Worm (Caenorhabditis elegans) whole organism, L2 larva: ENCODE measurements around the gene srv-14.

Experiments used
- F13H6.1 ChIP-seq: sonication (generic microtip); optimal IDR thresholded peaks from 2 replicates; lab custom pipeline; 2016; ENCODE audit warnings: missing genetic modification characterization, missing compliant biosample characterization
- R02D3.7 ChIP-seq: fragments of 150-350 bp; optimal IDR thresholded peaks from 2 replicates; lab custom pipeline; 2014; ENCODE audit warnings: missing biosample characterization, missing genetic modification characterization
- Y55F3AM.14 ChIP-seq: fragments of 200-800 bp; sonication (Bioruptor generic); optimal IDR thresholded peaks from 2 replicates; lab custom pipeline; 2018; ENCODE audit warnings: mild to moderate bottlenecking, missing genetic modification characterization, missing compliant biosample characterization
- ZK546.5 ChIP-seq: sonication (generic microtip); optimal IDR thresholded peaks from 2 replicates; lab custom pipeline; 2017; ENCODE audit warnings: missing biosample characterization, missing genetic modification characterization
- alr-1 ChIP-seq: fragments of 150-350 bp; optimal IDR thresholded peaks from 2 replicates; lab custom pipeline; 2014; ENCODE audit warnings: missing biosample characterization, missing genetic modification characterization
- aly-2 ChIP-seq: fragments of 150-350 bp; optimal IDR thresholded peaks from 2 replicates; lab custom pipeline; 2014; ENCODE audit warnings: missing biosample characterization, missing genetic modification characterization
- ama-1 ChIP-seq: fragments of 150-350 bp; optimal IDR thresholded peaks from 2 replicates; lab custom pipeline; 2018; ENCODE audit warnings: inconsistent platforms
- blmp-1 ChIP-seq: sonication (generic microtip); optimal IDR thresholded peaks from 2 replicates; lab custom pipeline; 2017; ENCODE audit warnings: missing genetic modification characterization, mild to moderate bottlenecking, missing compliant biosample characterization, antibody characterized with exemption, moderate library complexity; ENCODE audit not compliant: insufficient read depth
- ceh-16 ChIP-seq: fragments of 150-350 bp; optimal IDR thresholded peaks from 2 replicates; lab custom pipeline; 2014; ENCODE audit warnings: missing biosample characterization, missing genetic modification characterization
- egl-27 ChIP-seq: sonication (generic microtip); optimal IDR thresholded peaks from 3 replicates; lab custom pipeline; 2017; ENCODE audit warnings: missing biosample characterization, missing genetic modification reagents, missing genetic modification characterization
- elt-1 ChIP-seq: fragments of 150-350 bp; optimal IDR thresholded peaks from 2 replicates; lab custom pipeline; 2014; ENCODE audit warnings: missing biosample characterization, missing genetic modification characterization
- elt-3 ChIP-seq: sonication (generic microtip); optimal IDR thresholded peaks from 2 replicates; lab custom pipeline; 2017; ENCODE audit warnings: missing biosample characterization, missing genetic modification characterization
- gmeb-1 ChIP-seq: fragments of 150-350 bp; optimal IDR thresholded peaks from 2 replicates; lab custom pipeline; 2014; ENCODE audit warnings: missing biosample characterization, missing genetic modification characterization
- lin-11 ChIP-seq: fragments of 150-350 bp; sonication (generic microtip); optimal IDR thresholded peaks from 2 replicates; lab custom pipeline; 2014; ENCODE audit warnings: missing biosample characterization, missing genetic modification characterization, inconsistent platforms, mixed read lengths
- lin-13 ChIP-seq: fragments of 150-350 bp; optimal IDR thresholded peaks from 2 replicates; lab custom pipeline; 2014; ENCODE audit warnings: missing biosample characterization, missing genetic modification reagents, missing genetic modification characterization
- lin-39 ChIP-seq: fragments of 150-350 bp; optimal IDR thresholded peaks from 2 replicates; lab custom pipeline; 2014; ENCODE audit warnings: missing biosample characterization, missing genetic modification reagents, missing genetic modification characterization
- lsy-2 ChIP-seq, 2 experiments: fragments of 150-350 bp in 1 of 2; sonication (generic microtip) in 1 of 2; optimal IDR thresholded peaks; 2 replicates each; lab custom pipeline; 2014 to 2017; ENCODE audit warnings: missing biosample characterization in 2 of 2, missing genetic modification characterization in 2 of 2
- mab-5 ChIP-seq: fragments of 150-350 bp; optimal IDR thresholded peaks from 2 replicates; lab custom pipeline; 2014; ENCODE audit warnings: missing biosample characterization, missing genetic modification characterization
- mbf-1 ChIP-seq: sonication (generic microtip); optimal IDR thresholded peaks from 2 replicates; lab custom pipeline; 2017; ENCODE audit warnings: missing biosample characterization, missing genetic modification characterization
- mdl-1 ChIP-seq, 2 experiments: fragments of 150-350 bp in 1 of 2; sonication (generic microtip) in 1 of 2; optimal IDR thresholded peaks; 2 replicates each; lab custom pipeline; 2017; ENCODE audit warnings: missing biosample characterization in 2 of 2, missing genetic modification characterization in 2 of 2
- nhr-11 ChIP-seq: fragments of 150-350 bp; optimal IDR thresholded peaks from 2 replicates; lab custom pipeline; 2014; ENCODE audit warnings: missing biosample characterization, missing genetic modification characterization
- nhr-129 ChIP-seq: fragments of 150-350 bp; optimal IDR thresholded peaks from 2 replicates; lab custom pipeline; 2014; ENCODE audit warnings: missing biosample characterization, missing genetic modification characterization
- nhr-237 ChIP-seq: fragments of 150-350 bp; optimal IDR thresholded peaks from 2 replicates; lab custom pipeline; 2014; ENCODE audit warnings: missing biosample characterization, missing genetic modification characterization
- nhr-25 ChIP-seq: fragments of 150-350 bp; sonication (generic microtip); optimal IDR thresholded peaks from 3 replicates; lab custom pipeline; 2014; ENCODE audit warnings: missing biosample characterization, missing genetic modification characterization
- nhr-6 ChIP-seq: fragments of 150-350 bp; optimal IDR thresholded peaks from 2 replicates; lab custom pipeline; 2014; ENCODE audit warnings: missing biosample characterization, missing genetic modification characterization
- nhr-77 ChIP-seq: fragments of 150-350 bp; optimal IDR thresholded peaks from 2 replicates; lab custom pipeline; 2014; ENCODE audit warnings: missing biosample characterization, missing genetic modification characterization
- peb-1 ChIP-seq: fragments of 150-350 bp; optimal IDR thresholded peaks from 2 replicates; lab custom pipeline; 2014; ENCODE audit warnings: missing biosample characterization, missing genetic modification characterization
- sem-4 ChIP-seq: fragments of 150-350 bp; optimal IDR thresholded peaks from 2 replicates; lab custom pipeline; 2014; ENCODE audit warnings: missing biosample characterization, missing genetic modification reagents, missing genetic modification characterization
- sma-3 ChIP-seq: sonication (generic microtip); optimal IDR thresholded peaks from 2 replicates; lab custom pipeline; 2016; ENCODE audit warnings: missing genetic modification reagents, missing genetic modification characterization, missing compliant biosample characterization
- sma-9 ChIP-seq, 2 experiments: fragments of 150-350 bp in 1 of 2; sonication (generic microtip) in 1 of 2; optimal IDR thresholded peaks; 2 replicates each; lab custom pipeline; 2014 to 2016; ENCODE audit warnings: missing genetic modification characterization in 2 of 2, mild to moderate bottlenecking in 1 of 2, missing biosample characterization in 1 of 2, missing compliant biosample characterization in 1 of 2, missing genetic modification reagents in 1 of 2, moderate library complexity in 1 of 2
- snpc-4 ChIP-seq: fragments of 150-350 bp; optimal IDR thresholded peaks from 2 replicates; lab custom pipeline; 2014; ENCODE audit warnings: missing biosample characterization, missing genetic modification characterization
- unc-39 ChIP-seq: fragments of 150-350 bp; optimal IDR thresholded peaks from 2 replicates; lab custom pipeline; 2014; ENCODE audit warnings: missing biosample characterization, missing genetic modification characterization
- unc-55 ChIP-seq: fragments of 150-350 bp; sonication (generic microtip); optimal IDR thresholded peaks from 3 replicates; lab custom pipeline; 2014; ENCODE audit warnings: missing biosample characterization, missing genetic modification reagents, missing genetic modification characterization
- unc-62 ChIP-seq: fragments of 150-350 bp; optimal IDR thresholded peaks from 2 replicates; lab custom pipeline; 2014; ENCODE audit warnings: missing biosample characterization, missing genetic modification reagents, missing genetic modification characterization
- zag-1 ChIP-seq: fragments of 150-350 bp; optimal IDR thresholded peaks from 2 replicates; lab custom pipeline; 2014; ENCODE audit warnings: missing biosample characterization, missing genetic modification characterization
- ztf-1 ChIP-seq: fragments of 200-800 bp; sonication (Bioruptor generic); conservative IDR thresholded peaks from 2 replicates; pipeline ENCODE4 v1.3.6; 2022; ENCODE audit warnings: missing genetic modification characterization, missing compliant biosample characterization
- ztf-11 ChIP-seq: sonication (generic microtip); optimal IDR thresholded peaks from 2 replicates; lab custom pipeline; 2017; ENCODE audit warnings: missing biosample characterization, missing genetic modification characterization

srv-14 gene

ce11 chrIV:15870356-15870755 lies 23.7 kb downstream of the srv-14 start, which contains the start of gene Y105C5B.1:
Gene Y105C5B.1, plus strand, starts transcription at chrIV:15870656.
- TF ChIP-seq zag-1 (tag; lab: Kevin White, UChicago) (no peak), unc-55 (GFP tag; lab: Kevin White, UChicago) (no peak), Y55F3AM.14 (no peak), ztf-1 (GFP tag; lab: Robert Waterston, UW) (no peak), elt-3 (tag; lab: Kevin White, UChicago) (no peak), R02D3.7 (tag; lab: Kevin White, UChicago) (no peak), aly-2 (tag; lab: Kevin White, UChicago) (no peak), sem-4 (tag; lab: Kevin White, UChicago) (no peak), nhr-129 (tag; lab: Kevin White, UChicago) (no peak), mbf-1 (tag; lab: Kevin White, UChicago) (no peak), gmeb-1 (no peak), ztf-11 (no peak), snpc-4 (tag; lab: Kevin White, UChicago) (no peak), nhr-237 (tag; lab: Kevin White, UChicago) (no peak), nhr-11 (tag; lab: Kevin White, UChicago) (no peak), lin-13 (GFP tag; lab: Kevin White, UChicago) (no peak), nhr-6 (no peak), lsy-2 (tag; optimal IDR thresholded peaks at IDR 0.05; lab: Kevin White, UChicago) (no peak), blmp-1 (tag; lab: Kevin White, UChicago) (no peak)

- TF ChIP-seq ama-1 (lab: Kevin White, UChicago) (no peak), unc-62 (GFP tag; lab: Kevin White, UChicago) (no peak), sem-4 (tag; lab: Kevin White, UChicago) (no peak), elt-3 (tag; lab: Kevin White, UChicago) (no peak), peb-1 (tag; lab: Kevin White, UChicago) (no peak), nhr-25 (tag; lab: Kevin White, UChicago) (no peak), lin-39 (tag; lab: Kevin White, UChicago) (no peak), Y55F3AM.14 (no peak), mbf-1 (tag; lab: Kevin White, UChicago) (no peak)
Observed at ce11 chrIV:15868288-15868687, 25.7 kb downstream of the srv-14 start.

ce11 chrIV:15861499-15861898 lies 32.5 kb downstream of the srv-14 start:
- TF ChIP-seq sma-9 (GFP tag; optimal IDR thresholded peaks at IDR 0.05; lab: Kevin White, UChicago) (no peak), sma-9 (tag; optimal IDR thresholded peaks at IDR 0.05; lab: Kevin White, UChicago) (no peak), ceh-16 (tag; lab: Kevin White, UChicago) (no peak), ZK546.5 (no peak), egl-27 (tag; lab: Kevin White, UChicago) (no peak), elt-1 (tag; lab: Kevin White, UChicago) (no peak), nhr-237 (tag; lab: Kevin White, UChicago) (no peak), sma-3 (GFP tag; lab: Kevin White, UChicago) (no peak), elt-3 (tag; lab: Kevin White, UChicago) (no peak), F13H6.1 (no peak), lin-11 (tag; lab: Kevin White, UChicago) (no peak), alr-1 (tag; lab: Kevin White, UChicago) (no peak), nhr-25 (tag; lab: Kevin White, UChicago) (no peak)

- TF ChIP-seq mab-5 (tag; lab: Kevin White, UChicago), result no peak
- TF ChIP-seq nhr-237 (tag; lab: Kevin White, UChicago), result no peak
- no peak for TF ChIP-seq nhr-77
- no peak for TF ChIP-seq unc-39 (tag; lab: Kevin White, UChicago)
- no peak for TF ChIP-seq mdl-1 (tag; optimal IDR thresholded peaks at IDR 0.05; lab: Kevin White, UChicago)
Observed at ce11 chrIV:15853820-15854426, 40.1 kb downstream of the srv-14 start.
